Worm (Caenorhabditis elegans): ENCODE results near the gene Y49F6B.14.

ce11 chrII:3476536-3476935 is 38.7 kb downstream of the Y49F6B.14 start:
- TF ChIP-seq lin-11 (tag; optimal IDR thresholded peaks at IDR 0.05): no peak
- TF ChIP-seq lin-13 (GFP tag; optimal IDR thresholded peaks at IDR 0.05): no peak
- no peak for TF ChIP-seq skn-1 (tag; optimal IDR thresholded peaks at IDR 0.05)
- no peak for TF ChIP-seq unc-62 (GFP tag; optimal IDR thresholded peaks at IDR 0.05)
- no peak for TF ChIP-seq snpc-4 (tag; optimal IDR thresholded peaks at IDR 0.05)
- no peak for TF ChIP-seq egl-27 (tag; optimal IDR thresholded peaks at IDR 0.05)
- no peak for TF ChIP-seq lin-39 (tag; optimal IDR thresholded peaks at IDR 0.05)
- TF ChIP-seq blmp-1 (tag; optimal IDR thresholded peaks at IDR 0.05; ENCODE audit: insufficient read depth): no peak
- no peak for TF ChIP-seq elt-1 (tag; optimal IDR thresholded peaks at IDR 0.05)
- TF ChIP-seq nhr-12 (tag; optimal IDR thresholded peaks at IDR 0.05): no peak
- no peak for TF ChIP-seq ceh-16 (tag; optimal IDR thresholded peaks at IDR 0.05)
- TF ChIP-seq nhr-77 (tag; optimal IDR thresholded peaks at IDR 0.05): no peak
- no peak for TF ChIP-seq ama-1 (optimal IDR thresholded peaks at IDR 0.05)
- TF ChIP-seq ztf-4 (tag; optimal IDR thresholded peaks at IDR 0.05): no peak
